Fruit fly (Drosophila melanogaster) whole organism, embryonic: ENCODE data around the gene Dus1.

Source experiments
- CG10654 ChIP-seq: fragments of 200-800 bp; sonication (Bioruptor generic); optimal IDR thresholded peaks from 2 replicates; lab custom pipeline; 2016; ENCODE audit warnings: missing biosample characterization, missing genetic modification characterization
- CG11504 ChIP-seq: fragments of 200-800 bp; sonication (Bioruptor generic); optimal IDR thresholded peaks from 3 replicates; lab custom pipeline; 2019; ENCODE audit warnings: missing biosample characterization, mild to moderate bottlenecking, missing genetic modification characterization, moderate library complexity
- CG12104 ChIP-seq: fragments of 200-800 bp; sonication (Bioruptor generic); optimal IDR thresholded peaks from 3 replicates; lab custom pipeline; 2016; ENCODE audit warnings: missing biosample characterization, missing genetic modification characterization
- CG14710 ChIP-seq: fragments of 200-800 bp; sonication (Bioruptor generic); optimal IDR thresholded peaks from 3 replicates; lab custom pipeline; 2019; ENCODE audit warnings: missing biosample characterization, mild to moderate bottlenecking, missing genetic modification characterization, moderate library complexity
- CG15011 ChIP-seq: fragments of 200-800 bp; sonication (Bioruptor generic); optimal IDR thresholded peaks from 3 replicates; lab custom pipeline; 2018; ENCODE audit warnings: missing biosample characterization, mild to moderate bottlenecking, missing genetic modification characterization
- CG15696 ChIP-seq: fragments of 200-800 bp; sonication (Bioruptor generic); optimal IDR thresholded peaks from 2 replicates; lab custom pipeline; 2019; ENCODE audit warnings: missing biosample characterization, mild to moderate bottlenecking, missing genetic modification characterization, moderate library complexity
- CG16813 ChIP-seq: fragments of 200-800 bp; sonication (Bioruptor generic); IDR thresholded peaks from 3 replicates; pipeline ENCODE4 v1.3.6; 2022; ENCODE audit warnings: missing biosample characterization, missing genetic modification characterization; ENCODE audit not compliant: partially characterized antibody
- CG16815 ChIP-seq: fragments of 200-800 bp; sonication (Bioruptor generic); optimal IDR thresholded peaks from 3 replicates; lab custom pipeline; 2017; ENCODE audit warnings: missing biosample characterization, mild to moderate bottlenecking, missing genetic modification characterization
- CG17612 ChIP-seq: fragments of 200-800 bp; sonication (Bioruptor generic); IDR thresholded peaks from 2 replicates; pipeline ENCODE4 v1.3.6; 2022; ENCODE audit warnings: missing biosample characterization, missing genetic modification characterization
- CG17829 ChIP-seq: fragments of 200-800 bp; optimal IDR thresholded peaks from 2 replicates; lab custom pipeline; 2019; ENCODE audit warnings: missing biosample characterization, mild to moderate bottlenecking, missing genetic modification characterization, moderate library complexity
- CG1792 ChIP-seq: fragments of 200-800 bp; sonication (Bioruptor generic); optimal IDR thresholded peaks from 2 replicates; lab custom pipeline; 2016; ENCODE audit warnings: missing biosample characterization, missing genetic modification characterization
- CG18619 ChIP-seq: fragments of 200-800 bp; sonication (Bioruptor generic); optimal IDR thresholded peaks from 3 replicates; lab custom pipeline; 2017; ENCODE audit warnings: missing biosample characterization, mild to moderate bottlenecking, missing genetic modification characterization
- CG18764 ChIP-seq: fragments of 200-800 bp; sonication (Bioruptor generic); optimal IDR thresholded peaks from 3 replicates; lab custom pipeline; 2016; ENCODE audit warnings: missing biosample characterization, missing genetic modification characterization
- CG2120 ChIP-seq: fragments of 200-800 bp; sonication (Bioruptor generic); optimal IDR thresholded peaks from 3 replicates; lab custom pipeline; 2016; ENCODE audit warnings: missing biosample characterization, missing genetic modification characterization
- CG32767 ChIP-seq: fragments of 200-800 bp; sonication (Bioruptor generic); IDR thresholded peaks from 2 replicates; pipeline ENCODE4 v1.3.6; 2022; ENCODE audit warnings: missing biosample characterization, missing genetic modification characterization
- CG34224 ChIP-seq: fragments of 200-800 bp; sonication (Bioruptor generic); IDR thresholded peaks from 3 replicates; pipeline ENCODE4 v1.3.6; 2022; ENCODE audit warnings: missing biosample characterization, missing genetic modification characterization; ENCODE audit not compliant: partially characterized antibody
- CG4282 ChIP-seq: fragments of 200-800 bp; sonication (Bioruptor generic); optimal IDR thresholded peaks from 2 replicates; lab custom pipeline; 2016; ENCODE audit warnings: missing biosample characterization, missing genetic modification characterization
- CG6813 ChIP-seq: fragments of 200-800 bp; sonication (Bioruptor generic); optimal IDR thresholded peaks from 2 replicates; lab custom pipeline; 2017; ENCODE audit warnings: missing biosample characterization, missing genetic modification characterization, mild to moderate bottlenecking, moderate library complexity, missing genetic modification reagents
- CG8290 ChIP-seq, 3 experiments: fragments of 200-800 bp; sonication (Bioruptor generic); optimal IDR thresholded peaks; 2 replicates each; lab custom pipeline; 2016 to 2019; ENCODE audit warnings: missing biosample characterization in 3 of 3, missing genetic modification characterization in 3 of 3, mild to moderate bottlenecking in 2 of 3, moderate library complexity in 1 of 3
- CG8944 ChIP-seq: fragments of 200-800 bp; sonication (Bioruptor generic); optimal IDR thresholded peaks from 3 replicates; lab custom pipeline; 2016; ENCODE audit warnings: missing biosample characterization, missing genetic modification characterization
- CG9932 ChIP-seq: fragments of 200-800 bp; sonication (Bioruptor generic); IDR thresholded peaks from 2 replicates; pipeline ENCODE4 v1.3.6; 2022; ENCODE audit warnings: missing biosample characterization, missing genetic modification characterization
- Chrac-16 ChIP-seq: fragments of 200-800 bp; sonication (Bioruptor generic); optimal IDR thresholded peaks from 3 replicates; lab custom pipeline; 2016; ENCODE audit warnings: missing biosample characterization, missing genetic modification characterization
- Dfd ChIP-seq, 2 experiments: fragments of >200 bp; optimal IDR thresholded peaks; 2 replicates each; lab custom pipeline; 2017; ENCODE audit warnings: missing biosample characterization in 2 of 2, missing genetic modification characterization in 2 of 2
- Doc3 ChIP-seq: fragments of 200-800 bp; sonication (Bioruptor generic); IDR thresholded peaks from 3 replicates; pipeline ENCODE4 v1.3.6; 2022; ENCODE audit warnings: missing biosample characterization, missing genetic modification characterization; ENCODE audit not compliant: partially characterized antibody
- Hey ChIP-seq: fragments of 200-800 bp; sonication (Bioruptor generic); optimal IDR thresholded peaks from 3 replicates; lab custom pipeline; 2018; ENCODE audit warnings: missing biosample characterization, mild to moderate bottlenecking, missing genetic modification characterization
- Hr51 ChIP-seq, 2 experiments: fragments of 200-800 bp; sonication (Bioruptor generic); optimal IDR thresholded peaks; 2 replicates in 1 of 2; 3 replicates in 1 of 2; lab custom pipeline; 2016 to 2018; ENCODE audit warnings: missing biosample characterization in 2 of 2, missing genetic modification characterization in 2 of 2, mild to moderate bottlenecking in 1 of 2, moderate library complexity in 1 of 2
- Med ChIP-seq: fragments of 200-800 bp; sonication (Bioruptor generic); peaks from one replicate; lab custom pipeline; 2016; ENCODE audit warnings: missing biosample characterization, missing genetic modification characterization, mild to moderate bottlenecking, inconsistent platforms, moderate library complexity
- Taf1 ChIP-seq: fragments of 200-800 bp; sonication (Bioruptor generic); IDR thresholded peaks from 2 replicates; pipeline ENCODE4 v1.3.6; 2022; ENCODE audit warnings: missing biosample characterization, missing genetic modification characterization
- al ChIP-seq: fragments of 200-800 bp; sonication (Bioruptor generic); IDR thresholded peaks from 2 replicates; pipeline ENCODE4 v1.3.6; 2022; ENCODE audit warnings: missing biosample characterization, missing genetic modification characterization
- aop ChIP-seq: fragments of 200-800 bp; sonication (Bioruptor generic); IDR thresholded peaks from 2 replicates; pipeline ENCODE4 v1.3.6; 2022; ENCODE audit warnings: missing biosample characterization, missing genetic modification characterization
- ase ChIP-seq: fragments of 200-800 bp; sonication (Bioruptor generic); IDR thresholded peaks from 3 replicates; pipeline ENCODE4 v1.3.6; 2022; ENCODE audit warnings: missing biosample characterization, missing genetic modification characterization
- corto ChIP-seq: fragments of 200-800 bp; sonication (Bioruptor generic); optimal IDR thresholded peaks from 2 replicates; lab custom pipeline; 2016; ENCODE audit warnings: missing biosample characterization, mild to moderate bottlenecking, missing genetic modification characterization, moderate library complexity
- dmrt11E ChIP-seq: fragments of 200-800 bp; sonication (Bioruptor generic); optimal IDR thresholded peaks from 3 replicates; lab custom pipeline; 2018; ENCODE audit warnings: missing biosample characterization, mild to moderate bottlenecking, missing genetic modification characterization, moderate library complexity
- dysf ChIP-seq: fragments of 200-800 bp; sonication (Bioruptor generic); IDR thresholded peaks from 3 replicates; pipeline ENCODE4 v1.3.6; 2022; ENCODE audit warnings: missing biosample characterization, missing genetic modification characterization
- exex ChIP-seq: fragments of 200-800 bp; sonication (Bioruptor generic); optimal IDR thresholded peaks from 4 replicates; lab custom pipeline; 2018; ENCODE audit warnings: missing biosample characterization, mild to moderate bottlenecking, missing genetic modification characterization, moderate library complexity
- fd64A ChIP-seq: fragments of 200-800 bp; sonication (Bioruptor generic); optimal IDR thresholded peaks from 3 replicates; lab custom pipeline; 2018; ENCODE audit warnings: missing biosample characterization, mild to moderate bottlenecking, missing genetic modification characterization
- gcm ChIP-seq: fragments of 200-800 bp; sonication (Bioruptor generic); optimal IDR thresholded peaks from 2 replicates; lab custom pipeline; 2019; ENCODE audit warnings: missing biosample characterization, mild to moderate bottlenecking, missing genetic modification characterization, moderate library complexity
- grn ChIP-seq: fragments of 200-800 bp; sonication (Bioruptor generic); optimal IDR thresholded peaks from 3 replicates; lab custom pipeline; 2017; ENCODE audit warnings: missing biosample characterization, missing genetic modification characterization
- ind ChIP-seq: fragments of 200-800 bp; sonication (Bioruptor generic); optimal IDR thresholded peaks from 3 replicates; lab custom pipeline; 2016; ENCODE audit warnings: missing biosample characterization, missing genetic modification characterization
- luna ChIP-seq: fragments of 200-800 bp; sonication (Bioruptor generic); optimal IDR thresholded peaks from 2 replicates; lab custom pipeline; 2016; ENCODE audit warnings: missing biosample characterization, missing genetic modification characterization
- mam ChIP-seq: fragments of 200-800 bp; sonication (Bioruptor generic); optimal IDR thresholded peaks from 3 replicates; lab custom pipeline; 2016; ENCODE audit warnings: missing biosample characterization, missing genetic modification characterization
- mirr ChIP-seq: fragments of 200-800 bp; sonication (Bioruptor generic); optimal IDR thresholded peaks from 3 replicates; lab custom pipeline; 2018; ENCODE audit warnings: missing biosample characterization, mild to moderate bottlenecking, missing genetic modification characterization
- mld ChIP-seq: fragments of 200-800 bp; sonication (Bioruptor generic); IDR thresholded peaks from 3 replicates; pipeline ENCODE4 v1.3.6; 2022; ENCODE audit warnings: missing biosample characterization, missing genetic modification characterization; ENCODE audit not compliant: partially characterized antibody
- nerfin-1 ChIP-seq: fragments of 200-800 bp; sonication (Bioruptor generic); optimal IDR thresholded peaks from 3 replicates; lab custom pipeline; 2019; ENCODE audit warnings: missing biosample characterization, mild to moderate bottlenecking, missing genetic modification characterization, moderate library complexity
- pb ChIP-seq: fragments of 200-800 bp; sonication (Bioruptor generic); optimal IDR thresholded peaks from 3 replicates; lab custom pipeline; 2016; ENCODE audit warnings: missing biosample characterization, missing genetic modification characterization
- pho ChIP-seq: fragments of 200-800 bp; sonication (Bioruptor generic); optimal IDR thresholded peaks from 2 replicates; lab custom pipeline; 2016; ENCODE audit warnings: missing biosample characterization, missing genetic modification characterization
- pnt ChIP-seq: fragments of 200-800 bp; sonication (Bioruptor generic); optimal IDR thresholded peaks from 3 replicates; lab custom pipeline; 2016; ENCODE audit warnings: missing biosample characterization, missing genetic modification characterization
- trem ChIP-seq: fragments of 200-800 bp; optimal IDR thresholded peaks from 3 replicates; lab custom pipeline; 2019; ENCODE audit warnings: missing biosample characterization, mild to moderate bottlenecking, missing genetic modification characterization, moderate library complexity
- usp ChIP-seq: fragments of >200 bp; optimal IDR thresholded peaks from 2 replicates; lab custom pipeline; 2017; ENCODE audit warnings: missing biosample characterization, missing genetic modification characterization
- yki ChIP-seq: fragments of >200 bp; optimal IDR thresholded peaks from 3 replicates; lab custom pipeline; 2018

The Dus1 gene

dm6 chr2L:247845-248473, 23.6 kb downstream of the Dus1 start (continued):
- TF ChIP-seq Dfd (GFP tag; optimal IDR thresholded peaks at IDR 0.05; lab: Kevin White, UChicago) (no peak), ase (GFP tag; lab: Robert Waterston, UW) (no peak), pho (peak; percentile 5), fd64A (no peak), CG16813 (GFP tag; lab: Robert Waterston, UW) (no peak), CG4282 (GFP tag; lab: Kevin White, UChicago) (no peak), CG17612 (no peak), CG15011 (GFP tag; lab: Kevin White, UChicago) (peak; percentile 53), corto (peak; percentile 7), CG15696 (tag; lab: Kevin White, UChicago) (peak; percentile 15), ind (GFP tag; lab: Kevin White, UChicago) (peak; percentile 62), CG2120 (peak; percentile 66), aop (GFP tag; lab: Robert Waterston, UW) (no peak), Med (GFP tag; lab: Kevin White, UChicago) (peak; percentile 66), yki (no peak), exex (peak; percentile 44), CG11504 (tag; lab: Kevin White, UChicago) (peak; percentile 66), grn (GFP tag; lab: Kevin White, UChicago) (no peak), CG1792 (GFP tag; lab: Kevin White, UChicago) (no peak), trem (tag; lab: Kevin White, UChicago) (peak; percentile 60), dmrt11E (tag; lab: Kevin White, UChicago) (no peak), pb (GFP tag; lab: Kevin White, UChicago) (no peak), Hey (no peak), mld (GFP tag; lab: Robert Waterston, UW) (no peak), CG18619 (peak; percentile 73), Taf1 (GFP tag; lab: Robert Waterston, UW) (peak; percentile 36; the same call in 1 of the 2 replicates), nerfin-1 (no peak), CG6813 (GFP tag; lab: Kevin White, UChicago) (peak; percentile 59), CG8290 (GFP tag; optimal IDR thresholded peaks at IDR 0.05; lab: Kevin White, UChicago) (no peak), CG8290 (tag; optimal IDR thresholded peaks at IDR 0.05; lab: Kevin White, UChicago) (peak in 1 of 2 experiments; percentile 37), pnt (GFP tag; lab: Kevin White, UChicago) (no peak), dysf (GFP tag; lab: Robert Waterston, UW) (peak; percentile 58), mam (GFP tag; lab: Kevin White, UChicago) (peak; percentile 33), CG34224 (GFP tag; lab: Robert Waterston, UW) (no peak), luna (no peak), CG14710 (peak; percentile 12), gcm (GFP tag; lab: Kevin White, UChicago) (no peak), CG10654 (GFP tag; lab: Kevin White, UChicago) (peak; percentile 22), Chrac-16 (GFP tag; lab: Kevin White, UChicago) (peak; percentile 36), mirr (GFP tag; lab: Kevin White, UChicago) (peak; percentile 52), usp (GFP tag; lab: Kevin White, UChicago) (no peak), CG32767 (GFP tag; lab: Robert Waterston, UW) (no peak), Hr51 (GFP tag; optimal IDR thresholded peaks at IDR 0.05; lab: Kevin White, UChicago) (peak; percentile 40 to 58), CG18764 (GFP tag; lab: Kevin White, UChicago) (no peak), CG12104 (peak; percentile 0), Doc3 (no peak), CG16815 (peak; percentile 46), CG9932 (GFP tag; lab: Robert Waterston, UW) (peak; percentile 72), CG17829 (tag; lab: Kevin White, UChicago) (peak; percentile 54), al (GFP tag; lab: Robert Waterston, UW) (peak; percentile 29; the same call in 1 of the 2 replicates), CG8944 (GFP tag; lab: Kevin White, UChicago) (no peak)
